Worm (Caenorhabditis elegans): Measurements from ENCODE around the gene sym-2.

The sym-2 gene

DNA sequence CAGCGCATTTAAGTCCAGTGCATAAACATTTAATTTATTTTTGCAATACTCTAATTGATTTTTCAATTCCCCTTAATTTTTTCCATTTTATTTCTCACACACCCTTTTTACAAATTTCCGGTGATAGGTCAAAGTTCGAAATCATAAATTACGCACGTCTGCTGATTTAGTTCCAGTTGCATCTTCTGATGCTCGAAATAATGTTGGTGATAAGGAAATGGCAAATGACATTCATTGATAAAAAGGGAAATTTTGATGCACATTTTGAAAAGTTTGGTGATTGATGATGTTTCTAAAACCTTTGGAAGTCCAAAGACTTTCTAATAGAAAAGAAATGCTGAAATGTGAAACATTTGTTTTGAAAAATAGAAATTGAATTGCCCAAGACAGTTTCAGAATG, 31.2 kb downstream of the sym-2 start (continued):
- TF ChIP-seq egl-43 (GFP tag; IDR thresholded peaks at IDR 0.05) (no peak), php-3 (GFP tag; IDR thresholded peaks at IDR 0.05) (peak; percentile 74), aly-2 (tag; optimal IDR thresholded peaks at IDR 0.05) (no peak), nhr-25 (tag; optimal IDR thresholded peaks at IDR 0.05; ENCODE audit: borderline replicate concordance, insufficient read depth) (no peak), aha-1 (tag) (peak; percentile 81), hif-1 (tag; optimal IDR thresholded peaks at IDR 0.05) (peak in 1 of 2 experiments; percentile 64), zip-11 (GFP tag; IDR thresholded peaks at IDR 0.05) (no peak), ceh-82 (tag; optimal IDR thresholded peaks at IDR 0.05) (no peak), daf-12 (tag; optimal IDR thresholded peaks at IDR 0.05) (no peak), nhr-41 (GFP tag; IDR thresholded peaks at IDR 0.05) (no peak), T20F7.1 (GFP tag; optimal IDR thresholded peaks at IDR 0.05) (no peak), F49E8.2 (tag; optimal IDR thresholded peaks at IDR 0.05; ENCODE audit: borderline replicate concordance) (no peak), gei-8 (GFP tag; optimal IDR thresholded peaks at IDR 0.05) (no peak), Y75B8A.6 (GFP tag; IDR thresholded peaks at IDR 0.05) (no peak), ceh-32 (tag; optimal IDR thresholded peaks at IDR 0.05; ENCODE audit: poor library complexity) (no peak), fkh-10 (GFP tag; optimal IDR thresholded peaks at IDR 0.05) (no peak), hlh-30 (tag; optimal IDR thresholded peaks at IDR 0.05; ENCODE audit: insufficient read depth) (peak; percentile 20), hmg-1.1 (GFP tag; IDR thresholded peaks at IDR 0.05) (no peak), lir-3 (tag; optimal IDR thresholded peaks at IDR 0.05) (no peak), daf-16 (GFP tag; optimal IDR thresholded peaks at IDR 0.05) (no peak), daf-16 (tag; optimal IDR thresholded peaks at IDR 0.05) (peak; percentile 16), cey-2 (tag; optimal IDR thresholded peaks at IDR 0.05; ENCODE audit: borderline replicate concordance, insufficient read depth) (no peak), daf-19 (GFP tag; conservative IDR thresholded peaks at IDR 0.05) (no peak), attf-4 (tag; optimal IDR thresholded peaks at IDR 0.05) (no peak), nhr-111 (GFP tag; optimal IDR thresholded peaks at IDR 0.05) (no peak), mxl-2 (GFP tag; conservative IDR thresholded peaks at IDR 0.05) (no peak), dmd-6 (GFP tag; IDR thresholded peaks at IDR 0.05) (peak; percentile 85), lin-29 (GFP tag; IDR thresholded peaks at IDR 0.05) (no peak)

DNA sequence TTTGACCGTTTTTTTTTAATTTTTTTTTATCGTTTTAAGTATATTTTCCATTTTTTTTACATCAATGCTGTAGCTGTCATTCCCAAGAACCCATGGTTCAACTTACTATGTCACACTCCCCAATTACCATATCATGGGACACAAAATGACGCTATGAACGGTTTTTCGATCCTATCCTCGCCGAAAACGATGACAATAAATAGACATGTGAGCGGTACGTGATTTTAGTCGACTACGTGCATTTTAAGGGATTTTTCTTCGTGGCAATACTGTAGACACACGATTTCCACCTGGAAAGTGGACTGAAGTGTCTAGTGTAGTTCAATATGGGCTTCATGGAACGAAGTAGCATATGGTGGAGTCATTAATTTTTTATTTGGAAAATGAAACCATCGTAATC, 32.0 kb downstream of the sym-2 start:
- no peak for TF ChIP-seq jun-1 (tag; optimal IDR thresholded peaks at IDR 0.05)
- TF ChIP-seq F44E2.7 (GFP tag; IDR thresholded peaks at IDR 0.05) = no peak
- peak; percentile 85 for TF ChIP-seq nhr-28 (tag; optimal IDR thresholded peaks at IDR 0.05)
- TF ChIP-seq tag-97 (GFP tag; IDR thresholded peaks at IDR 0.05) = no peak
- TF ChIP-seq php-3 (GFP tag; IDR thresholded peaks at IDR 0.05) = no peak
- TF ChIP-seq dmd-6 (GFP tag; IDR thresholded peaks at IDR 0.05) = peak; percentile 68
- TF ChIP-seq dve-1 (tag; optimal IDR thresholded peaks at IDR 0.05; ENCODE audit: insufficient read depth) = peak; percentile 50
- peak; percentile 76 for TF ChIP-seq hlh-30 (tag; optimal IDR thresholded peaks at IDR 0.05; ENCODE audit: insufficient read depth)
- peak; percentile 8 for TF ChIP-seq hlh-11 (tag; optimal IDR thresholded peaks at IDR 0.05)
- TF ChIP-seq hif-1 (tag; optimal IDR thresholded peaks at IDR 0.05) = peak; percentile 97 to 98
- no peak for TF ChIP-seq Y75B8A.6 (GFP tag; IDR thresholded peaks at IDR 0.05)
- peak; percentile 1 for TF ChIP-seq nhr-48 (tag; optimal IDR thresholded peaks at IDR 0.05)
- TF ChIP-seq aha-1 (tag) = peak; percentile 63
- no peak for TF ChIP-seq madf-5 (GFP tag; IDR thresholded peaks at IDR 0.05)
- TF ChIP-seq F26F4.8 (GFP tag; conservative IDR thresholded peaks at IDR 0.05) = no peak
- no peak for TF ChIP-seq unc-62 (GFP tag; optimal IDR thresholded peaks at IDR 0.05 in 1 of 2)
- no peak for TF ChIP-seq unc-62 (tag; optimal IDR thresholded peaks at IDR 0.05)
- no peak for TF ChIP-seq egl-27 (tag; optimal IDR thresholded peaks at IDR 0.05)
